Worm (Caenorhabditis elegans): Measurements from ENCODE around the gene snx-17.

- TF ChIP-seq ref-1 (GFP tag; conservative IDR thresholded peaks at IDR 0.05) (no peak), cog-1 (tag; optimal IDR thresholded peaks at IDR 0.05) (no peak), flt-1 (GFP tag; IDR thresholded peaks at IDR 0.05) (no peak), tab-1 (GFP tag; IDR thresholded peaks at IDR 0.05) (no peak), ztf-23 (GFP tag; IDR thresholded peaks at IDR 0.05) (no peak), T22C8.4 (GFP tag; IDR thresholded peaks at IDR 0.05) (no peak), med-1 (GFP tag; optimal IDR thresholded peaks at IDR 0.05; ENCODE audit: insufficient read depth) (no peak), ztf-29 (GFP tag; IDR thresholded peaks at IDR 0.05) (no peak), klf-2 (GFP tag; conservative IDR thresholded peaks at IDR 0.05) (no peak)
Measured at ce11 chrX:13158487-13158886, 36.4 kb upstream of the snx-17 start.
